Worm (Caenorhabditis elegans): ENCODE results near the gene F25B5.6.

The F25B5.6 gene

ce11 chrIII:5949817-5950216 lies 1.3 kb upstream of the F25B5.6 start (continued):
- TF ChIP-seq fkh-10 (GFP tag; optimal IDR thresholded peaks at IDR 0.05) (peak; percentile 76), Y48G9A.11 (GFP tag; IDR thresholded peaks at IDR 0.05) (no peak), ceh-32 (tag; optimal IDR thresholded peaks at IDR 0.05; ENCODE audit: poor library complexity) (no peak), lsy-2 (tag; optimal IDR thresholded peaks at IDR 0.05) (peak in 1 of 2 experiments; percentile 44), mes-2 (tag; optimal IDR thresholded peaks at IDR 0.05; ENCODE audit: poor library complexity, severe bottlenecking) (peak; percentile 20), aha-1 (tag) (peak; percentile 94), unc-62 (GFP tag; optimal IDR thresholded peaks at IDR 0.05 in 1 of 2) (peak in 1 of 2 experiments; percentile 94), unc-62 (tag; optimal IDR thresholded peaks at IDR 0.05) (no peak), arid-1 (GFP tag; conservative IDR thresholded peaks at IDR 0.05) (no peak)

ce11 chrIII:5948986-5949385 lies 453 bp upstream of the F25B5.6 start:
- TF ChIP-seq mep-1 (tag; optimal IDR thresholded peaks at IDR 0.05) (no peak), php-3 (GFP tag; IDR thresholded peaks at IDR 0.05) (peak; percentile 60; the same call in 1 of the 2 replicates), daf-12 (tag; optimal IDR thresholded peaks at IDR 0.05) (no peak), dve-1 (tag; optimal IDR thresholded peaks at IDR 0.05; ENCODE audit: insufficient read depth) (peak; percentile 43), dmd-6 (GFP tag; IDR thresholded peaks at IDR 0.05) (peak; percentile 32; the same call in 1 of the 2 replicates)

- TF ChIP-seq lin-39 (tag; optimal IDR thresholded peaks at IDR 0.05) = no peak
- TF ChIP-seq php-3 (GFP tag; IDR thresholded peaks at IDR 0.05) = 0 out of 2 replicates have a peak, but pooled peaks have one; percentile 14
- TF ChIP-seq nhr-41 (GFP tag; IDR thresholded peaks at IDR 0.05) = no peak
- TF ChIP-seq zfp-3 (GFP tag; conservative IDR thresholded peaks at IDR 0.05) = peak; percentile 81
- no peak for TF ChIP-seq madf-9 (GFP tag; conservative IDR thresholded peaks at IDR 0.05)
- 0 out of 2 replicates have a peak, but pooled peaks have one; percentile 29 for TF ChIP-seq snpc-1.2 (GFP tag; IDR thresholded peaks at IDR 0.05)
- TF ChIP-seq lin-1 (GFP tag; IDR thresholded peaks at IDR 0.05) = 0 out of 2 replicates have a peak, but pooled peaks have one; percentile 13
- TF ChIP-seq aly-2 (tag; optimal IDR thresholded peaks at IDR 0.05) = no peak
- TF ChIP-seq mxl-2 (GFP tag; conservative IDR thresholded peaks at IDR 0.05) = no peak
- no peak for TF ChIP-seq ceh-44 (GFP tag; IDR thresholded peaks at IDR 0.05)
- TF ChIP-seq T26A8.4 (GFP tag; IDR thresholded peaks at IDR 0.05) = peak; percentile 65; the same call in 1 of the 2 replicates
Measured at ce11 chrIII:5945865-5946264, 2.7 kb downstream of the F25B5.6 start, which contains the start of gene F25B5.5. F25B5.5 (minus strand) TSS chrIII:5946124.

ce11 chrIII:5943368-5944180 lies 5.0 kb downstream of the F25B5.6 start:
- TF ChIP-seq mxl-2 (GFP tag; conservative IDR thresholded peaks at IDR 0.05) (no peak), vab-7 (GFP tag; IDR thresholded peaks at IDR 0.05) (0 out of 2 replicates have a peak, but pooled peaks have one; percentile 12), nhr-77 (tag; optimal IDR thresholded peaks at IDR 0.05) (peak; percentile 96), php-3 (GFP tag; IDR thresholded peaks at IDR 0.05) (0 out of 2 replicates have a peak, but pooled peaks have one; percentile 42), daf-16 (GFP tag; optimal IDR thresholded peaks at IDR 0.05) (peak; percentile 31 to 52), daf-16 (tag; optimal IDR thresholded peaks at IDR 0.05) (peak; percentile 54), snpc-4 (tag; optimal IDR thresholded peaks at IDR 0.05) (no peak), daf-8 (GFP tag; IDR thresholded peaks at IDR 0.05) (no peak), hlh-11 (tag; optimal IDR thresholded peaks at IDR 0.05) (peak; percentile 61), T20F7.1 (GFP tag; optimal IDR thresholded peaks at IDR 0.05) (peak; percentile 79), spr-1 (tag; optimal IDR thresholded peaks at IDR 0.05) (peak; percentile 46), Y105C5A.15 (GFP tag; IDR thresholded peaks at IDR 0.05) (no peak), nhr-237 (tag; optimal IDR thresholded peaks at IDR 0.05) (no peak), jun-1 (tag; optimal IDR thresholded peaks at IDR 0.05) (peak; percentile 9), zip-11 (GFP tag; IDR thresholded peaks at IDR 0.05) (no peak), nhr-41 (GFP tag; IDR thresholded peaks at IDR 0.05) (peak; percentile 16; the same call in 1 of the 2 replicates), hmg-1.1 (GFP tag; IDR thresholded peaks at IDR 0.05) (peak; percentile 29), madf-5 (GFP tag; IDR thresholded peaks at IDR 0.05) (no peak; a peak in 1 of 4 replicates), Y75B8A.6 (GFP tag; IDR thresholded peaks at IDR 0.05) (peak; percentile 75), skn-1 (tag; optimal IDR thresholded peaks at IDR 0.05) (no peak), lin-13 (GFP tag; optimal IDR thresholded peaks at IDR 0.05) (peak; percentile 79), pqm-1 (tag; optimal IDR thresholded peaks at IDR 0.05) (no peak), mep-1 (tag; optimal IDR thresholded peaks at IDR 0.05) (peak; percentile 95), mdt-29 (GFP tag; IDR thresholded peaks at IDR 0.05) (peak; percentile 62), zip-2 (tag; optimal IDR thresholded peaks at IDR 0.05) (peak; percentile 80)
